Fruit fly (Drosophila melanogaster) whole organism, pupa: ENCODE results near the gene CG9471.

Experiments
- CG10348 ChIP-seq: fragments of 200-800 bp; sonication (Bioruptor generic); IDR thresholded peaks from 2 replicates; pipeline ENCODE4 v1.3.6; 2022; ENCODE audit warnings: missing biosample characterization, missing genetic modification characterization
- CG13204 ChIP-seq: fragments of 200-800 bp; sonication (Bioruptor generic); optimal IDR thresholded peaks from 2 replicates; lab custom pipeline; 2018; ENCODE audit warnings: missing biosample characterization, mild to moderate bottlenecking, missing genetic modification characterization, moderate library complexity
- CG15710 ChIP-seq: fragments of 200-800 bp; sonication (Bioruptor generic); optimal IDR thresholded peaks from 2 replicates; lab custom pipeline; 2018; ENCODE audit warnings: missing biosample characterization, mild to moderate bottlenecking, missing genetic modification characterization, moderate library complexity
- CG17806 ChIP-seq: fragments of 200-800 bp; sonication (Bioruptor generic); optimal IDR thresholded peaks from 2 replicates; lab custom pipeline; 2018; ENCODE audit warnings: missing biosample characterization, mild to moderate bottlenecking, missing genetic modification characterization, moderate library complexity
- CG34367 ChIP-seq: fragments of 200-800 bp; sonication (Bioruptor generic); optimal IDR thresholded peaks from 2 replicates; lab custom pipeline; 2018; ENCODE audit warnings: missing biosample characterization, mild to moderate bottlenecking, missing genetic modification characterization
- CG4496 ChIP-seq: fragments of 200-800 bp; sonication (Bioruptor generic); IDR thresholded peaks from 3 replicates; pipeline ENCODE4 v1.3.6; 2022; ENCODE audit warnings: missing biosample characterization, missing genetic modification characterization
- CG8159 ChIP-seq: fragments of 200-800 bp; sonication (Bioruptor generic); optimal IDR thresholded peaks from 3 replicates; lab custom pipeline; 2018; ENCODE audit warnings: missing biosample characterization, mild to moderate bottlenecking, missing genetic modification characterization, moderate library complexity
- CG8301 ChIP-seq: fragments of 200-800 bp; sonication (Bioruptor generic); optimal IDR thresholded peaks from 2 replicates; lab custom pipeline; 2018; ENCODE audit warnings: missing biosample characterization, mild to moderate bottlenecking, missing genetic modification characterization
- D1 ChIP-seq: fragments of 200-800 bp; sonication (Bioruptor generic); optimal IDR thresholded peaks from 2 replicates; lab custom pipeline; 2018; ENCODE audit warnings: missing biosample characterization, mild to moderate bottlenecking, missing genetic modification characterization, moderate library complexity
- EcR ChIP-seq: fragments of 200-800 bp; sonication (Bioruptor generic); optimal IDR thresholded peaks from 3 replicates; lab custom pipeline; 2019; ENCODE audit warnings: missing biosample characterization, missing genetic modification characterization, mild to moderate bottlenecking, moderate library complexity, missing genetic modification reagents
- Ets98B ChIP-seq: fragments of 200-800 bp; sonication (Bioruptor generic); IDR thresholded peaks from 2 replicates; pipeline ENCODE4 v1.3.6; 2022; ENCODE audit warnings: missing biosample characterization, missing genetic modification characterization
- Pif1A ChIP-seq: fragments of 200-800 bp; sonication (Bioruptor generic); optimal IDR thresholded peaks from 3 replicates; lab custom pipeline; 2016; ENCODE audit warnings: missing biosample characterization, missing genetic modification characterization
- Pif1B ChIP-seq: fragments of 200-800 bp; sonication (Bioruptor generic); optimal IDR thresholded peaks from 3 replicates; lab custom pipeline; 2016; ENCODE audit warnings: missing biosample characterization, missing genetic modification characterization
- Snoo ChIP-seq: fragments of 200-800 bp; sonication (Bioruptor generic); optimal IDR thresholded peaks from 3 replicates; lab custom pipeline; 2017; ENCODE audit warnings: missing biosample characterization, mild to moderate bottlenecking, missing genetic modification characterization, inconsistent platforms
- fd96Ca ChIP-seq: fragments of 200-800 bp; sonication (Bioruptor generic); IDR thresholded peaks from 3 replicates; pipeline ENCODE4 v1.3.6; 2022; ENCODE audit warnings: missing biosample characterization, missing genetic modification characterization
- gl ChIP-seq: fragments of 200-800 bp; sonication (Bioruptor generic); optimal IDR thresholded peaks from 2 replicates; lab custom pipeline; 2018; ENCODE audit warnings: missing biosample characterization, mild to moderate bottlenecking, missing genetic modification characterization
- rn ChIP-seq: fragments of 200-800 bp; sonication (Bioruptor generic); IDR thresholded peaks from 2 replicates; pipeline ENCODE4 v1.3.6; 2022; ENCODE audit warnings: missing biosample characterization, missing genetic modification characterization

CG9471 gene

dm6 chr3R:9725121-9725956 lies 46.0 kb downstream of the CG9471 start, which contains the start of gene hyd:
Gene hyd (minus strand): TSS chr3R:9725615.
- TF ChIP-seq Pif1B (GFP tag; lab: Kevin White, UChicago) (no peak), CG4496 (GFP tag; lab: Robert Waterston, UW) (no peak), Snoo (tag; lab: Kevin White, UChicago) (no peak), Ets98B (GFP tag; lab: Robert Waterston, UW) (no peak), CG10348 (GFP tag; lab: Robert Waterston, UW) (no peak), CG15710 (tag; lab: Kevin White, UChicago) (no peak), CG34367 (tag; lab: Kevin White, UChicago) (no peak), CG17806 (tag; lab: Kevin White, UChicago) (no peak), CG8301 (tag; lab: Kevin White, UChicago) (no peak), Pif1A (GFP tag; lab: Kevin White, UChicago) (no peak), fd96Ca (GFP tag; lab: Robert Waterston, UW) (no peak), gl (no peak), EcR (GFP tag; lab: Kevin White, UChicago) (no peak), rn (GFP tag; lab: Robert Waterston, UW) (no peak), D1 (no peak), CG13204 (GFP tag; lab: Kevin White, UChicago) (no peak), CG8159 (tag; lab: Kevin White, UChicago) (no peak)
